Worm (Caenorhabditis elegans) whole organism, young adult: ENCODE results near the gene str-6.

Experiments
- B0035.1 ChIP-seq: sonication (generic microtip); optimal IDR thresholded peaks from 2 replicates; lab custom pipeline; 2016; ENCODE audit warnings: missing genetic modification characterization, mild to moderate bottlenecking, missing compliant biosample characterization, missing genotype, missing genetic modification reagents
- B0336.3 ChIP-seq: fragments of 200-800 bp; sonication (Bioruptor generic); IDR thresholded peaks from 2 replicates; pipeline ENCODE4 v1.3.6; 2022; ENCODE audit warnings: missing genetic modification characterization, missing compliant biosample characterization
- D2030.7 ChIP-seq: fragments of 200-800 bp; sonication (Bioruptor generic); IDR thresholded peaks from 2 replicates; pipeline ENCODE4 v1.3.6; 2022; ENCODE audit warnings: missing genetic modification reagents, missing genetic modification characterization, missing compliant biosample characterization
- F33H1.4 ChIP-seq: fragments of 200-800 bp; sonication (Bioruptor generic); IDR thresholded peaks from 2 replicates; pipeline ENCODE4 v1.3.6; 2022; ENCODE audit warnings: missing genetic modification reagents, missing genetic modification characterization, missing compliant biosample characterization
- F52B5.7 ChIP-seq: sonication (generic microtip); optimal IDR thresholded peaks from 2 replicates; lab custom pipeline; 2016; ENCODE audit warnings: mild to moderate bottlenecking, missing genetic modification characterization, missing compliant biosample characterization
- F57A8.1 ChIP-seq: fragments of 200-800 bp; sonication (Bioruptor generic); optimal IDR thresholded peaks from 2 replicates; lab custom pipeline; 2018; ENCODE audit warnings: mild to moderate bottlenecking, missing genetic modification characterization, moderate library complexity, missing compliant biosample characterization
- K12H6.12 ChIP-seq: fragments of 200-800 bp; sonication (Bioruptor generic); optimal IDR thresholded peaks from 2 replicates; lab custom pipeline; 2018; ENCODE audit warnings: mild to moderate bottlenecking, missing genetic modification characterization, missing compliant biosample characterization
- T07F8.4 ChIP-seq: sonication (generic microtip); optimal IDR thresholded peaks from 2 replicates; lab custom pipeline; 2016; ENCODE audit warnings: mild to moderate bottlenecking, missing genetic modification characterization, moderate library complexity, missing compliant biosample characterization
- T26A5.8 ChIP-seq: sonication (generic microtip); optimal IDR thresholded peaks from 2 replicates; lab custom pipeline; 2016; ENCODE audit warnings: missing genetic modification characterization, missing compliant biosample characterization
- Y53F4B.3 ChIP-seq: fragments of 200-800 bp; sonication (Bioruptor generic); IDR thresholded peaks from 2 replicates; pipeline ENCODE4 v1.3.6; 2022; ENCODE audit warnings: missing genetic modification reagents, missing genetic modification characterization, missing compliant biosample characterization
- Y79H2A.3 ChIP-seq: fragments of 200-800 bp; sonication (Bioruptor generic); conservative IDR thresholded peaks from 2 replicates; pipeline ENCODE4 v1.3.6; 2022; ENCODE audit warnings: missing genetic modification reagents, missing genetic modification characterization, missing compliant biosample characterization
- Y95B8A.8 ChIP-seq: fragments of 200-800 bp; sonication (Bioruptor generic); IDR thresholded peaks from 2 replicates; pipeline ENCODE4 v1.3.6; 2022; ENCODE audit warnings: missing genetic modification reagents, missing genetic modification characterization, missing compliant biosample characterization
- cebp-1 ChIP-seq, 2 experiments: fragments of 200-800 bp in 1 of 2; sonication (Bioruptor generic) in 1 of 2; sonication (generic microtip) in 1 of 2; IDR thresholded peaks in 1 of 2; optimal IDR thresholded peaks in 1 of 2; 2 replicates each; pipeline versions ENCODE4 v1.3.6 to Lab custom; 2017 to 2022; ENCODE audit warnings: missing compliant biosample characterization in 2 of 2, missing genetic modification characterization in 2 of 2, mild to moderate bottlenecking in 1 of 2, missing genetic modification reagents in 1 of 2, moderate library complexity in 1 of 2
- ceh-100 ChIP-seq: fragments of 200-800 bp; sonication (Bioruptor generic); IDR thresholded peaks from 2 replicates; pipeline ENCODE4 v1.3.6; 2022; ENCODE audit warnings: missing genetic modification reagents, missing genetic modification characterization, missing compliant biosample characterization
- ceh-27 ChIP-seq: fragments of 200-800 bp; sonication (Bioruptor generic); optimal IDR thresholded peaks from 2 replicates; lab custom pipeline; 2018; ENCODE audit warnings: mild to moderate bottlenecking, missing genetic modification characterization, moderate library complexity, missing compliant biosample characterization
- ceh-79 ChIP-seq: sonication (generic microtip); optimal IDR thresholded peaks from 2 replicates; lab custom pipeline; 2017; ENCODE audit warnings: mild to moderate bottlenecking, missing genetic modification characterization, missing compliant biosample characterization
- ceh-91 ChIP-seq: fragments of 200-800 bp; sonication (Bioruptor generic); IDR thresholded peaks from 2 replicates; pipeline ENCODE4 v1.3.6; 2022; ENCODE audit warnings: missing genetic modification reagents, missing genetic modification characterization, missing compliant biosample characterization
- ets-4 ChIP-seq: fragments of 200-800 bp; sonication (Bioruptor generic); optimal IDR thresholded peaks from 2 replicates; lab custom pipeline; 2018; ENCODE audit warnings: mild to moderate bottlenecking, missing genetic modification characterization, missing compliant biosample characterization
- fkh-3 ChIP-seq: sonication (generic microtip); optimal IDR thresholded peaks from 2 replicates; lab custom pipeline; 2016; ENCODE audit warnings: mild to moderate bottlenecking, missing genetic modification characterization, missing compliant biosample characterization
- gei-17 ChIP-seq: fragments of 200-800 bp; sonication (Bioruptor generic); optimal IDR thresholded peaks from 2 replicates; lab custom pipeline; 2018; ENCODE audit warnings: mild to moderate bottlenecking, missing genetic modification characterization, missing compliant biosample characterization
- hlh-12 ChIP-seq: sonication (generic microtip); optimal IDR thresholded peaks from 2 replicates; lab custom pipeline; 2016; ENCODE audit warnings: missing genetic modification characterization, missing compliant biosample characterization
- hmg-1.2 ChIP-seq: fragments of 200-800 bp; sonication (Bioruptor generic); IDR thresholded peaks from 2 replicates; pipeline ENCODE4 v1.3.6; 2022; ENCODE audit warnings: missing genetic modification reagents, missing genetic modification characterization, missing compliant biosample characterization
- hmg-20 ChIP-seq: fragments of 200-800 bp; sonication (Bioruptor generic); IDR thresholded peaks from 2 replicates; pipeline ENCODE4 v1.3.6; 2022; ENCODE audit warnings: missing genetic modification reagents, missing genetic modification characterization, missing compliant biosample characterization
- lag-1 ChIP-seq: fragments of 200-800 bp; sonication (Bioruptor generic); IDR thresholded peaks from 2 replicates; pipeline ENCODE4 v1.3.6; 2022; ENCODE audit warnings: missing genetic modification reagents, missing genetic modification characterization, missing compliant biosample characterization
- let-526 ChIP-seq: fragments of 200-800 bp; sonication (Bioruptor generic); IDR thresholded peaks from 2 replicates; pipeline ENCODE4 v1.3.6; 2022; ENCODE audit warnings: missing genetic modification reagents, missing genetic modification characterization, missing compliant biosample characterization
- lin-26 ChIP-seq: fragments of 200-800 bp; sonication (Bioruptor generic); IDR thresholded peaks from 2 replicates; pipeline ENCODE4 v1.3.6; 2022; ENCODE audit warnings: missing genetic modification reagents, missing genetic modification characterization, missing compliant biosample characterization
- lsl-1 ChIP-seq: fragments of 200-800 bp; sonication (Bioruptor generic); optimal IDR thresholded peaks from 2 replicates; lab custom pipeline; 2018; ENCODE audit warnings: mild to moderate bottlenecking, missing genetic modification characterization, moderate library complexity, missing compliant biosample characterization
- mcd-1 ChIP-seq: fragments of 200-800 bp; sonication (Bioruptor generic); IDR thresholded peaks from 2 replicates; pipeline ENCODE4 v1.3.6; 2022; ENCODE audit warnings: missing genetic modification reagents, missing genetic modification characterization, missing compliant biosample characterization
- mes-4 ChIP-seq: sonication (generic microtip); optimal IDR thresholded peaks from 2 replicates; lab custom pipeline; 2016; ENCODE audit warnings: missing genotype, missing genetic modification characterization, missing compliant biosample characterization
- nhr-27 ChIP-seq: fragments of 200-800 bp; sonication (Bioruptor generic); optimal IDR thresholded peaks from 2 replicates; lab custom pipeline; 2018; ENCODE audit warnings: mild to moderate bottlenecking, missing genetic modification characterization, moderate library complexity, missing compliant biosample characterization
- rec-8 ChIP-seq, 2 experiments: sonication (generic microtip); optimal IDR thresholded peaks; 2 replicates each; lab custom pipeline; 2016; ENCODE audit warnings: mild to moderate bottlenecking in 2 of 2, missing genetic modification characterization in 2 of 2, missing genetic modification reagents in 2 of 2, missing genotype in 2 of 2, missing biosample characterization in 1 of 2, missing compliant biosample characterization in 1 of 2, moderate library complexity in 1 of 2
- rpc-1 ChIP-seq, 2 experiments: fragments of 150-350 bp in 1 of 2; sonication (generic microtip) in 1 of 2; optimal IDR thresholded peaks; 2 replicates each; lab custom pipeline; 2014 to 2018; ENCODE audit warnings: missing biosample characterization in 1 of 2, missing genetic modification characterization in 1 of 2, missing genetic modification reagents in 1 of 2, missing genotype in 1 of 2
- sdz-38 ChIP-seq: sonication (generic microtip); optimal IDR thresholded peaks from 2 replicates; lab custom pipeline; 2016; ENCODE audit warnings: missing genotype, missing genetic modification characterization, missing compliant biosample characterization
- sea-2 ChIP-seq: fragments of 200-800 bp; sonication (Bioruptor generic); IDR thresholded peaks from 2 replicates; pipeline ENCODE4 v1.3.6; 2022; ENCODE audit warnings: missing genetic modification characterization, missing compliant biosample characterization
- snpc-1.1 ChIP-seq: sonication (generic microtip); optimal IDR thresholded peaks from 2 replicates; lab custom pipeline; 2017; ENCODE audit warnings: missing genetic modification characterization, mild to moderate bottlenecking, missing compliant biosample characterization, antibody characterized with exemption, moderate library complexity, missing genotype, missing genetic modification reagents; ENCODE audit not compliant: insufficient read depth
- somi-1 ChIP-seq: fragments of 200-800 bp; sonication (Bioruptor generic); optimal IDR thresholded peaks from 2 replicates; lab custom pipeline; 2018; ENCODE audit warnings: mild to moderate bottlenecking, missing genetic modification characterization, missing compliant biosample characterization
- tbx-9 ChIP-seq: sonication (generic microtip); optimal IDR thresholded peaks from 2 replicates; lab custom pipeline; 2016; ENCODE audit warnings: borderline replicate concordance, missing genetic modification characterization, inconsistent platforms, missing compliant biosample characterization
- unc-130 ChIP-seq: sonication (generic microtip); optimal IDR thresholded peaks from 2 replicates; lab custom pipeline; 2016; ENCODE audit warnings: missing genetic modification reagents, missing genetic modification characterization, missing compliant biosample characterization
- ztf-25 ChIP-seq: fragments of 200-800 bp; sonication (Bioruptor generic); IDR thresholded peaks from 2 replicates; pipeline ENCODE4 v1.3.6; 2022; ENCODE audit warnings: missing genetic modification reagents, missing genetic modification characterization, missing compliant biosample characterization
- ztf-28 ChIP-seq: fragments of 200-800 bp; sonication (Bioruptor generic); IDR thresholded peaks from 2 replicates; pipeline ENCODE4 v1.3.6; 2022; ENCODE audit warnings: missing genetic modification reagents, missing genetic modification characterization, missing compliant biosample characterization
- ztf-6 ChIP-seq: fragments of 200-800 bp; sonication (Bioruptor generic); IDR thresholded peaks from 2 replicates; pipeline ENCODE4 v1.3.6; 2022; ENCODE audit warnings: missing genetic modification reagents, missing genetic modification characterization, missing compliant biosample characterization

str-6 gene

ce11 chrV:15726610-15727009 is 23.4 kb downstream of the str-6 start, which contains the start of the genes irld-57 and sfxn-1.3:
Gene irld-57 (minus strand): TSS chrV:15726710.
Gene sfxn-1.3 (plus strand): TSS chrV:15726841.
- TF ChIP-seq Y95B8A.8 (GFP tag; lab: Robert Waterston, UW) (no peak), fkh-3 (tag; lab: Kevin White, UChicago) (no peak), cebp-1 (GFP tag; IDR thresholded peaks at IDR 0.05; lab: Robert Waterston, UW) (no peak), cebp-1 (tag; optimal IDR thresholded peaks at IDR 0.05; lab: Kevin White, UChicago) (no peak), tbx-9 (tag; lab: Kevin White, UChicago) (no peak), B0336.3 (no peak), Y53F4B.3 (GFP tag; lab: Robert Waterston, UW) (no peak), T26A5.8 (no peak), nhr-27 (tag; lab: Kevin White, UChicago) (no peak), ceh-100 (no peak), T07F8.4 (tag; lab: Kevin White, UChicago) (no peak)

ce11 chrV:15721888-15722287 is 28.1 kb downstream of the str-6 start, which contains the start of gene srh-140:
Gene srh-140 (plus strand): TSS chrV:15722188.
- TF ChIP-seq snpc-1.1 (tag; lab: Kevin White, UChicago) (no peak), ceh-91 (GFP tag; lab: Robert Waterston, UW) (no peak), sea-2 (no peak), ceh-79 (tag; lab: Kevin White, UChicago) (no peak), hlh-12 (tag; lab: Kevin White, UChicago) (no peak), sdz-38 (no peak), lin-26 (no peak), mes-4 (no peak), gei-17 (GFP tag; lab: Kevin White, UChicago) (no peak), let-526 (no peak), Y79H2A.3 (GFP tag; lab: Robert Waterston, UW) (no peak), ztf-28 (GFP tag; lab: Robert Waterston, UW) (no peak), mcd-1 (GFP tag; lab: Robert Waterston, UW) (no peak), hmg-20 (no peak), rpc-1 (optimal IDR thresholded peaks at IDR 0.05; lab: Kevin White, UChicago) (no peak), rpc-1 (tag; optimal IDR thresholded peaks at IDR 0.05; lab: Kevin White, UChicago) (no peak)

ce11 chrV:15721431-15721830 is 28.6 kb downstream of the str-6 start:
- TF ChIP-seq F33H1.4 (no peak), ztf-25 (GFP tag; lab: Robert Waterston, UW) (no peak), D2030.7 (no peak), lag-1 (GFP tag; lab: Robert Waterston, UW) (no peak), fkh-3 (tag; lab: Kevin White, UChicago) (no peak), nhr-27 (tag; lab: Kevin White, UChicago) (no peak), lsl-1 (no peak), hmg-1.2 (GFP tag; lab: Robert Waterston, UW) (no peak), somi-1 (GFP tag; lab: Kevin White, UChicago) (no peak), unc-130 (GFP tag; lab: Kevin White, UChicago) (no peak), ztf-6 (GFP tag; lab: Robert Waterston, UW) (no peak), F52B5.7 (tag; lab: Kevin White, UChicago) (no peak), B0035.1 (no peak), K12H6.12 (no peak), T07F8.4 (tag; lab: Kevin White, UChicago) (no peak), F57A8.1 (GFP tag; lab: Kevin White, UChicago) (no peak), ceh-79 (tag; lab: Kevin White, UChicago) (no peak), rec-8 (tag; optimal IDR thresholded peaks at IDR 0.05; lab: Kevin White, UChicago) (no peak), ceh-27 (GFP tag; lab: Kevin White, UChicago) (no peak), ets-4 (GFP tag; lab: Kevin White, UChicago) (no peak)
